3 fruit fly cellular contexts compared by ENCODE assay signal in genomic region chr3L:3409626-3410301, dm6.
TF ChIP-seq lines count a peak whose summit lies in the region.

No protein-coding gene starts in this region.

- TF ChIP-seq CTCF in whole organism, embryonic (GFP tag; optimal IDR thresholded peaks at IDR 0.05; lab: Kevin White, UChicago): no peak

TF ChIP-seq in whole organism, embryonic, 481 proteins besides CTCF, POLR2A, EP300 and RAD21 (continues in another document):
- TF ChIP-seq CG10209 (GFP tag; optimal IDR thresholded peaks at IDR 0.05; lab: Kevin White, UChicago) (no peak), cad (GFP tag; optimal IDR thresholded peaks at IDR 0.05; lab: Kevin White, UChicago) (peak; percentile 33), CG11504 (tag; optimal IDR thresholded peaks at IDR 0.05; lab: Kevin White, UChicago) (peak; percentile 11), sens (GFP tag; lab: Kevin White, UChicago) (peak; percentile 87), mirr (GFP tag; optimal IDR thresholded peaks at IDR 0.05; lab: Kevin White, UChicago) (no peak), twi (tag; optimal IDR thresholded peaks at IDR 0.05; lab: Kevin White, UChicago) (peak; percentile 99), odd (GFP tag; optimal IDR thresholded peaks at IDR 0.05; lab: Kevin White, UChicago) (peak; percentile 34), BEAF-32 (GFP tag; optimal IDR thresholded peaks at IDR 0.05; lab: Kevin White, UChicago) (peak; percentile 22), luna (GFP tag; optimal IDR thresholded peaks at IDR 0.05; lab: Kevin White, UChicago) (no peak), amos (GFP tag; IDR thresholded peaks at IDR 0.05; lab: Robert Waterston, UW; ENCODE audit: partially characterized antibody) (0 out of 2 replicates have a peak, but pooled peaks have one; percentile 22), tin (GFP tag; optimal IDR thresholded peaks at IDR 0.05; lab: Kevin White, UChicago) (no peak), CG11696 (GFP tag; IDR thresholded peaks at IDR 0.05; lab: Robert Waterston, UW) (no peak), CG13894 (tag; optimal IDR thresholded peaks at IDR 0.05; lab: Kevin White, UChicago) (peak; percentile 6), cg (GFP tag; optimal IDR thresholded peaks at IDR 0.05; lab: Kevin White, UChicago) (peak; percentile 24), Oaz (GFP tag; IDR thresholded peaks at IDR 0.05; lab: Robert Waterston, UW) (no peak), tll (GFP tag; optimal IDR thresholded peaks at IDR 0.05; lab: Kevin White, UChicago) (peak in 1 of 2 experiments; percentile 76), CG5180 (GFP tag; optimal IDR thresholded peaks at IDR 0.05; lab: Kevin White, UChicago) (peak; percentile 24), CG15479 (GFP tag; optimal IDR thresholded peaks at IDR 0.05; lab: Kevin White, UChicago) (peak; percentile 86), kni (GFP tag; optimal IDR thresholded peaks at IDR 0.05; lab: Kevin White, UChicago) (peak; percentile 31), Bdp1 (GFP tag; optimal IDR thresholded peaks at IDR 0.05; lab: Kevin White, UChicago) (no peak), chinmo (GFP tag; IDR thresholded peaks at IDR 0.05; lab: Robert Waterston, UW; ENCODE audit: partially characterized antibody) (0 out of 4 replicates have a peak, but pooled peaks have one; percentile 45), D (optimal IDR thresholded peaks at IDR 0.05; lab: Kevin White, UChicago) (peak; percentile 96), D (GFP tag; optimal IDR thresholded peaks at IDR 0.05; lab: Kevin White, UChicago) (no peak), CG12769 (tag; optimal IDR thresholded peaks at IDR 0.05; lab: Kevin White, UChicago) (peak; percentile 51), Opbp (GFP tag; IDR thresholded peaks at IDR 0.05; lab: Robert Waterston, UW; ENCODE audit: partially characterized antibody) (0 out of 3 replicates have a peak, but pooled peaks have one; percentile 11), insv (GFP tag; optimal IDR thresholded peaks at IDR 0.05; lab: Kevin White, UChicago) (peak in 1 of 2 experiments; percentile 5), CG12071 (GFP tag; optimal IDR thresholded peaks at IDR 0.05; lab: Kevin White, UChicago) (no peak), CG3838 (GFP tag; optimal IDR thresholded peaks at IDR 0.05; lab: Kevin White, UChicago) (peak; percentile 56), CG2712 (tag; optimal IDR thresholded peaks at IDR 0.05; lab: Kevin White, UChicago) (peak; percentile 6)

TF ChIP-seq in whole organism, prepupa, 60 proteins besides CTCF, POLR2A, EP300 and RAD21:
- TF ChIP-seq CG1621 (tag; optimal IDR thresholded peaks at IDR 0.05; lab: Kevin White, UChicago) (peak; percentile 25), dsx (GFP tag; optimal IDR thresholded peaks at IDR 0.05; lab: Kevin White, UChicago; ENCODE audit: poor library complexity, severe bottlenecking) (peak; percentile 48), CG16779 (tag; optimal IDR thresholded peaks at IDR 0.05; lab: Kevin White, UChicago) (no peak), fd85E (GFP tag; optimal IDR thresholded peaks at IDR 0.05; lab: Kevin White, UChicago) (no peak), dac (GFP tag; optimal IDR thresholded peaks at IDR 0.05; lab: Kevin White, UChicago) (no peak), Ets21C (GFP tag; optimal IDR thresholded peaks at IDR 0.05; lab: Kevin White, UChicago) (no peak), Hr4 (GFP tag; optimal IDR thresholded peaks at IDR 0.05; lab: Kevin White, UChicago) (no peak), Met (GFP tag; optimal IDR thresholded peaks at IDR 0.05; lab: Kevin White, UChicago) (no peak), Sox15 (GFP tag; optimal IDR thresholded peaks at IDR 0.05; lab: Kevin White, UChicago) (no peak), CG10631 (GFP tag; optimal IDR thresholded peaks at IDR 0.05; lab: Kevin White, UChicago) (no peak), Smox (GFP tag; optimal IDR thresholded peaks at IDR 0.05; lab: Kevin White, UChicago) (no peak), fd59A (GFP tag; optimal IDR thresholded peaks at IDR 0.05; lab: Kevin White, UChicago) (no peak), spab (GFP tag; optimal IDR thresholded peaks at IDR 0.05; lab: Kevin White, UChicago) (no peak), CG6808 (GFP tag; optimal IDR thresholded peaks at IDR 0.05; lab: Kevin White, UChicago) (no peak), Eip78C (GFP tag; lab: Kevin White, UChicago) (peak; percentile 6), acj6 (GFP tag; optimal IDR thresholded peaks at IDR 0.05; lab: Kevin White, UChicago) (no peak), vri (GFP tag; optimal IDR thresholded peaks at IDR 0.05; lab: Kevin White, UChicago) (no peak)

TF ChIP-seq in whole organism, pupa, 21 proteins besides CTCF, POLR2A, EP300 and RAD21:
- TF ChIP-seq CG13204 (GFP tag; optimal IDR thresholded peaks at IDR 0.05; lab: Kevin White, UChicago) (peak; percentile 2), EcR (GFP tag; optimal IDR thresholded peaks at IDR 0.05; lab: Kevin White, UChicago) (peak; percentile 93), CG8301 (tag; optimal IDR thresholded peaks at IDR 0.05; lab: Kevin White, UChicago) (no peak), gl (tag; optimal IDR thresholded peaks at IDR 0.05; lab: Kevin White, UChicago) (peak; percentile 52)
